Fruit fly (Drosophila melanogaster) whole organism, wandering third instar larva: ENCODE measurements around the gene CG43052.

Experiments
- Abd-B ChIP-seq: fragments of >200 bp; optimal IDR thresholded peaks from 2 replicates; lab custom pipeline; 2017; ENCODE audit warnings: missing biosample characterization, missing genetic modification characterization
- CG32264 ChIP-seq: fragments of 200-800 bp; sonication (Bioruptor generic); optimal IDR thresholded peaks from 2 replicates; lab custom pipeline; 2016; ENCODE audit warnings: missing biosample characterization, missing genetic modification characterization
- CG9705 ChIP-seq: fragments of 200-800 bp; sonication (Bioruptor generic); optimal IDR thresholded peaks from 2 replicates; lab custom pipeline; 2018; ENCODE audit warnings: missing biosample characterization, mild to moderate bottlenecking, missing genetic modification characterization
- CrebA ChIP-seq: fragments of 200-800 bp; sonication (Bioruptor generic); optimal IDR thresholded peaks from 2 replicates; lab custom pipeline; 2016; ENCODE audit warnings: missing biosample characterization, mild to moderate bottlenecking, missing genetic modification characterization, borderline replicate concordance
- Dfd ChIP-seq: fragments of >200 bp; optimal IDR thresholded peaks from 2 replicates; lab custom pipeline; 2017; ENCODE audit warnings: missing biosample characterization, missing genetic modification characterization
- Dif ChIP-seq: fragments of 200-275, 200-300 bp; sonication (Bioruptor generic); optimal IDR thresholded peaks from 2 replicates; lab custom pipeline; 2018; ENCODE audit warnings: missing biosample characterization, missing genetic modification characterization; ENCODE audit not compliant: partially characterized antibody
- GATAd ChIP-seq: sonication (Bioruptor generic); optimal IDR thresholded peaks from 2 replicates; lab custom pipeline; 2016; ENCODE audit warnings: missing biosample characterization, missing genetic modification characterization
- HLH106 ChIP-seq: fragments of 200-800 bp; optimal IDR thresholded peaks from 3 replicates; lab custom pipeline; 2019; ENCODE audit warnings: missing biosample characterization, mild to moderate bottlenecking, missing genetic modification characterization, moderate library complexity
- Hnf4 ChIP-seq: fragments of 200-800 bp; sonication (Bioruptor generic); optimal IDR thresholded peaks from 2 replicates; lab custom pipeline; 2016; ENCODE audit warnings: missing biosample characterization, mild to moderate bottlenecking, missing genetic modification characterization
- Hr78 ChIP-seq: fragments of >200 bp; optimal IDR thresholded peaks from 2 replicates; lab custom pipeline; 2017; ENCODE audit warnings: missing biosample characterization, missing genetic modification characterization
- Hr83 ChIP-seq: fragments of 200-300 bp; sonication (Bioruptor generic); optimal IDR thresholded peaks from 2 replicates; lab custom pipeline; 2016; ENCODE audit warnings: missing biosample characterization, mild to moderate bottlenecking, missing genetic modification characterization, moderate library complexity; ENCODE audit not compliant: poor library complexity, severe bottlenecking
- Jra ChIP-seq: sonication (Bioruptor generic); optimal IDR thresholded peaks from 2 replicates; lab custom pipeline; 2016; ENCODE audit warnings: missing biosample characterization, missing genetic modification characterization
- Mio ChIP-seq: sonication (Bioruptor generic); optimal IDR thresholded peaks from 2 replicates; lab custom pipeline; 2016; ENCODE audit warnings: missing biosample characterization, missing genetic modification characterization
- Myc ChIP-seq: fragments of >200 bp; optimal IDR thresholded peaks from 2 replicates; lab custom pipeline; 2017
- N ChIP-seq: fragments of >200 bp; optimal IDR thresholded peaks from 2 replicates; lab custom pipeline; 2018; ENCODE audit warnings: missing biosample characterization, missing external identifiers, missing genetic modification characterization
- OdsH ChIP-seq: fragments of 200-800 bp; sonication (Bioruptor generic); optimal IDR thresholded peaks from 2 replicates; lab custom pipeline; 2016; ENCODE audit warnings: missing biosample characterization, mild to moderate bottlenecking, missing genetic modification characterization
- Rel ChIP-seq, 2 experiments: fragments of 200-800 bp; sonication (Bioruptor generic) in 1 of 2; optimal IDR thresholded peaks; 2 replicates in 1 of 2; 3 replicates in 1 of 2; lab custom pipeline; 2016 to 2019; ENCODE audit warnings: mild to moderate bottlenecking in 2 of 2, missing biosample characterization in 2 of 2, missing genetic modification characterization in 2 of 2, moderate library complexity in 1 of 2
- Sp1 ChIP-seq: fragments of 200-800 bp; sonication (Bioruptor generic); optimal IDR thresholded peaks from 3 replicates; lab custom pipeline; 2019; ENCODE audit warnings: missing biosample characterization, mild to moderate bottlenecking, missing genetic modification characterization, moderate library complexity
- Vsx2 ChIP-seq: fragments of 200-300, 225-300 bp; sonication (Bioruptor generic); optimal IDR thresholded peaks from 2 replicates; lab custom pipeline; 2018; ENCODE audit warnings: missing biosample characterization, missing genetic modification characterization; ENCODE audit not compliant: partially characterized antibody
- br ChIP-seq: fragments of 200-800 bp; sonication (Bioruptor generic); optimal IDR thresholded peaks from 2 replicates; lab custom pipeline; 2016; ENCODE audit warnings: missing biosample characterization, missing genetic modification characterization
- brk ChIP-seq: fragments of 200-800 bp; sonication (Bioruptor generic); optimal IDR thresholded peaks from 2 replicates; lab custom pipeline; 2016; ENCODE audit warnings: missing biosample characterization, mild to moderate bottlenecking, missing genetic modification characterization
- dl ChIP-seq, 2 experiments: fragments of 175-275, 200-275 bp in 1 of 2; fragments of 200-275 bp in 1 of 2; sonication (Bioruptor generic); optimal IDR thresholded peaks; lab custom pipeline; 2018; ENCODE audit warnings: mild to moderate bottlenecking in 2 of 2, missing biosample characterization in 2 of 2, missing genetic modification characterization in 2 of 2, moderate library complexity in 2 of 2; ENCODE audit not compliant: partially characterized antibody in 2 of 2, insufficient read depth in 1 of 2
- dmrt93B ChIP-seq: fragments of 200-800 bp; sonication (Bioruptor generic); optimal IDR thresholded peaks from 2 replicates; lab custom pipeline; 2018; ENCODE audit warnings: missing biosample characterization, mild to moderate bottlenecking, missing genetic modification characterization
- dsf ChIP-seq: sonication (Bioruptor generic); optimal IDR thresholded peaks from 2 replicates; lab custom pipeline; 2016; ENCODE audit warnings: missing biosample characterization, missing genetic modification characterization, borderline replicate concordance
- ey ChIP-seq: fragments of 200-800 bp; sonication (Bioruptor generic); optimal IDR thresholded peaks from 2 replicates; lab custom pipeline; 2016; ENCODE audit warnings: missing biosample characterization, missing genetic modification characterization
- foxo ChIP-seq, 2 experiments: fragments of 200-800 bp; sonication (Bioruptor generic); optimal IDR thresholded peaks; 2 replicates in 1 of 2; 3 replicates in 1 of 2; lab custom pipeline; 2016 to 2017; ENCODE audit warnings: missing biosample characterization in 2 of 2, missing genetic modification characterization in 2 of 2
- fru ChIP-seq: fragments of 200-800 bp; sonication (Bioruptor generic); optimal IDR thresholded peaks from 3 replicates; lab custom pipeline; 2016; ENCODE audit warnings: missing biosample characterization, mild to moderate bottlenecking, missing genetic modification characterization
- h ChIP-seq: fragments of 200-800 bp; sonication (Bioruptor generic); optimal IDR thresholded peaks from 3 replicates; lab custom pipeline; 2016; ENCODE audit warnings: missing biosample characterization, mild to moderate bottlenecking, missing genetic modification characterization
- jim ChIP-seq: fragments of 175-275, 200-325 bp; sonication (Bioruptor generic); optimal IDR thresholded peaks from 2 replicates; lab custom pipeline; 2016; ENCODE audit warnings: missing biosample characterization, mild to moderate bottlenecking, missing genetic modification characterization
- lola ChIP-seq: fragments of >200 bp; optimal IDR thresholded peaks from 2 replicates; lab custom pipeline; 2017; ENCODE audit warnings: missing biosample characterization, missing genetic modification characterization
- pan ChIP-seq: fragments of >200 bp; optimal IDR thresholded peaks from 2 replicates; lab custom pipeline; 2017
- psq ChIP-seq: fragments of 200-800 bp; sonication (Bioruptor generic); optimal IDR thresholded peaks from 3 replicates; lab custom pipeline; 2017; ENCODE audit warnings: missing biosample characterization, mild to moderate bottlenecking, missing genetic modification characterization, moderate library complexity
- rgr ChIP-seq: fragments of 200-800 bp; sonication (Bioruptor generic); optimal IDR thresholded peaks from 3 replicates; lab custom pipeline; 2016; ENCODE audit warnings: missing biosample characterization, mild to moderate bottlenecking, missing genetic modification characterization
- sage ChIP-seq: fragments of 200-800 bp; sonication (Bioruptor generic); optimal IDR thresholded peaks from 2 replicates; lab custom pipeline; 2016; ENCODE audit warnings: missing biosample characterization, mild to moderate bottlenecking, missing genetic modification characterization
- sv ChIP-seq: fragments of 200-800 bp; sonication (Bioruptor generic); optimal IDR thresholded peaks from 3 replicates; lab custom pipeline; 2016; ENCODE audit warnings: missing biosample characterization, missing genetic modification characterization
- tai ChIP-seq: sonication (Bioruptor generic); optimal IDR thresholded peaks from 2 replicates; lab custom pipeline; 2016; ENCODE audit warnings: missing biosample characterization, missing genetic modification characterization
- usp ChIP-seq: fragments of >200 bp; optimal IDR thresholded peaks from 2 replicates; lab custom pipeline; 2017; ENCODE audit warnings: missing biosample characterization, missing genetic modification characterization
- woc ChIP-seq: sonication (Bioruptor generic); optimal IDR thresholded peaks from 2 replicates; lab custom pipeline; 2016; ENCODE audit warnings: missing biosample characterization, mild to moderate bottlenecking, missing genetic modification characterization

The CG43052 gene

dm6 chr2L:14350587-14350986 lies 1.3 kb upstream of the CG43052 start:
- TF ChIP-seq dsf (GFP tag; lab: Kevin White, UChicago), result no peak
- TF ChIP-seq Hr78, result no peak
- no peak for TF ChIP-seq Dfd
- no peak for TF ChIP-seq Hr83 (GFP tag; lab: Kevin White, UChicago)
- no peak for TF ChIP-seq rgr
- TF ChIP-seq dmrt93B (GFP tag; lab: Kevin White, UChicago), result no peak
- no peak for TF ChIP-seq OdsH (GFP tag; lab: Kevin White, UChicago)
- no peak for TF ChIP-seq Rel (GFP tag; optimal IDR thresholded peaks at IDR 0.05; lab: Kevin White, UChicago)
- TF ChIP-seq Rel (tag; optimal IDR thresholded peaks at IDR 0.05; lab: Kevin White, UChicago), result no peak
- TF ChIP-seq N (GFP tag; lab: Kevin White, UChicago), result no peak
- no peak for TF ChIP-seq lola (GFP tag; lab: Kevin White, UChicago)

- TF ChIP-seq dmrt93B (GFP tag; lab: Kevin White, UChicago) (peak; percentile 42), dsf (GFP tag; lab: Kevin White, UChicago) (no peak), N (GFP tag; lab: Kevin White, UChicago) (no peak), jim (GFP tag; lab: Kevin White, UChicago) (no peak), CG9705 (no peak), Sp1 (peak; percentile 79), CrebA (GFP tag; lab: Kevin White, UChicago) (no peak), GATAd (GFP tag; lab: Kevin White, UChicago) (no peak), Rel (GFP tag; optimal IDR thresholded peaks at IDR 0.05; lab: Kevin White, UChicago) (no peak), Rel (tag; optimal IDR thresholded peaks at IDR 0.05; lab: Kevin White, UChicago) (peak; percentile 16), rgr (peak; percentile 87), fru (GFP tag; lab: Kevin White, UChicago) (peak; percentile 84), CG32264 (GFP tag; lab: Kevin White, UChicago) (peak; percentile 20), tai (GFP tag; lab: Kevin White, UChicago) (no peak), Mio (GFP tag; lab: Kevin White, UChicago) (no peak), lola (GFP tag; lab: Kevin White, UChicago) (no peak), usp (GFP tag; lab: Kevin White, UChicago) (no peak), brk (GFP tag; lab: Kevin White, UChicago) (no peak), pan (lab: Kevin White, UChicago) (no peak), sage (peak; percentile 65), psq (GFP tag; lab: Kevin White, UChicago) (peak; percentile 66), Dif (GFP tag; lab: Kevin White, UChicago) (no peak), Dfd (no peak), HLH106 (tag; lab: Kevin White, UChicago) (peak; percentile 73), sv (peak; percentile 37), Jra (GFP tag; lab: Kevin White, UChicago) (peak; percentile 60), Hr83 (GFP tag; lab: Kevin White, UChicago) (peak; percentile 20), Abd-B (GFP tag; lab: Kevin White, UChicago) (no peak), OdsH (GFP tag; lab: Kevin White, UChicago) (peak; percentile 73), h (GFP tag; lab: Kevin White, UChicago) (peak; percentile 69), dl (GFP tag; optimal IDR thresholded peaks at IDR 0.05; lab: Kevin White, UChicago; ENCODE audit: insufficient read depth in 1 of 2, partially characterized antibody in 2 of 2) (no peak), Vsx2 (no peak), Myc (lab: Kevin White, UChicago) (peak; percentile 50), ey (GFP tag; lab: Kevin White, UChicago) (peak; percentile 77), woc (GFP tag; lab: Kevin White, UChicago) (peak; percentile 62), Hnf4 (GFP tag; lab: Kevin White, UChicago) (no peak), Hr78 (no peak), br (GFP tag; lab: Kevin White, UChicago) (peak; percentile 76), foxo (GFP tag; optimal IDR thresholded peaks at IDR 0.05; lab: Kevin White, UChicago) (peak; percentile 36 to 83)
Observed at dm6 chr2L:14355033-14355851, 3.4 kb downstream of the CG43052 start, which contains the start of gene Rab14. Gene Rab14 (plus strand): TSS chr2L:14355145.
